Worm (Caenorhabditis elegans) whole organism, late embryonic: ENCODE results near the gene F59E12.15.

Experiments
- C08G9.2 ChIP-seq: sonication (generic microtip); optimal IDR thresholded peaks from 2 replicates; lab custom pipeline; 2016; ENCODE audit warnings: mild to moderate bottlenecking, missing genetic modification characterization, moderate library complexity, missing compliant biosample characterization
- C38D4.7 ChIP-seq: fragments of 200-800 bp; sonication (Bioruptor generic); optimal IDR thresholded peaks from 2 replicates; lab custom pipeline; 2018; ENCODE audit warnings: mild to moderate bottlenecking, missing genetic modification characterization, moderate library complexity, missing compliant biosample characterization
- F13H6.1 ChIP-seq: sonication (generic microtip); optimal IDR thresholded peaks from 2 replicates; lab custom pipeline; 2016; ENCODE audit warnings: missing genetic modification characterization, missing compliant biosample characterization
- K02D7.2 ChIP-seq: sonication (generic microtip); optimal IDR thresholded peaks from 2 replicates; lab custom pipeline; 2017; ENCODE audit warnings: mild to moderate bottlenecking, missing genetic modification characterization, missing compliant biosample characterization
- K09A11.1 ChIP-seq: sonication (generic microtip); optimal IDR thresholded peaks from 2 replicates; lab custom pipeline; 2017; ENCODE audit warnings: antibody characterized with exemption, mild to moderate bottlenecking, missing genetic modification characterization, missing compliant biosample characterization; ENCODE audit not compliant: insufficient read depth
- T23F11.4 ChIP-seq: fragments of 200-800 bp; sonication (Bioruptor generic); optimal IDR thresholded peaks from 2 replicates; lab custom pipeline; 2018; ENCODE audit warnings: mild to moderate bottlenecking, missing genetic modification characterization, missing compliant biosample characterization
- ceh-14 ChIP-seq: sonication (generic microtip); optimal IDR thresholded peaks from 2 replicates; lab custom pipeline; 2016; ENCODE audit warnings: missing genotype, missing genetic modification characterization, missing compliant biosample characterization
- ceh-19 ChIP-seq: fragments of 200-800 bp; sonication (Bioruptor generic); optimal IDR thresholded peaks from 2 replicates; lab custom pipeline; 2018; ENCODE audit warnings: mild to moderate bottlenecking, missing genetic modification characterization, missing compliant biosample characterization
- ceh-2 ChIP-seq: sonication (generic microtip); optimal IDR thresholded peaks from 2 replicates; lab custom pipeline; 2016; ENCODE audit warnings: missing genotype, missing genetic modification characterization, missing compliant biosample characterization
- ceh-31 ChIP-seq: sonication (generic microtip); optimal IDR thresholded peaks from 2 replicates; lab custom pipeline; 2016; ENCODE audit warnings: missing genetic modification characterization, missing compliant biosample characterization
- ceh-48 ChIP-seq: sonication (generic microtip); optimal IDR thresholded peaks from 2 replicates; lab custom pipeline; 2016; ENCODE audit warnings: missing genetic modification characterization, inconsistent platforms, missing compliant biosample characterization
- ceh-9 ChIP-seq: sonication (generic microtip); optimal IDR thresholded peaks from 2 replicates; lab custom pipeline; 2016; ENCODE audit warnings: mild to moderate bottlenecking, missing genetic modification characterization, inconsistent platforms, missing compliant biosample characterization
- che-1 ChIP-seq: sonication (generic microtip); optimal IDR thresholded peaks from 2 replicates; lab custom pipeline; 2016; ENCODE audit warnings: mild to moderate bottlenecking, missing genetic modification characterization, missing compliant biosample characterization
- dmd-4 ChIP-seq: sonication (generic microtip); optimal IDR thresholded peaks from 2 replicates; lab custom pipeline; 2016; ENCODE audit warnings: borderline replicate concordance, missing genetic modification characterization, missing compliant biosample characterization
- ets-4 ChIP-seq: sonication (generic microtip); optimal IDR thresholded peaks from 2 replicates; lab custom pipeline; 2016; ENCODE audit warnings: missing genetic modification characterization, missing compliant biosample characterization
- eyg-1 ChIP-seq: sonication (generic microtip); optimal IDR thresholded peaks from 2 replicates; lab custom pipeline; 2016; ENCODE audit warnings: missing genotype, missing genetic modification characterization, missing compliant biosample characterization
- fax-1 ChIP-seq: sonication (generic microtip); optimal IDR thresholded peaks from 2 replicates; lab custom pipeline; 2016; ENCODE audit warnings: missing genotype, missing genetic modification characterization, missing compliant biosample characterization
- fkh-10 ChIP-seq: fragments of 150-350 bp; optimal IDR thresholded peaks from 2 replicates; lab custom pipeline; 2014; ENCODE audit warnings: missing biosample characterization, missing genetic modification reagents, missing genetic modification characterization
- mec-3 ChIP-seq: sonication (generic microtip); optimal IDR thresholded peaks from 2 replicates; lab custom pipeline; 2016; ENCODE audit warnings: borderline replicate concordance, missing genetic modification characterization, missing compliant biosample characterization
- nfya-1 ChIP-seq: sonication (generic microtip); optimal IDR thresholded peaks from 2 replicates; lab custom pipeline; 2017; ENCODE audit warnings: missing genetic modification characterization, mild to moderate bottlenecking, missing compliant biosample characterization, antibody characterized with exemption, moderate library complexity
- npax-4 ChIP-seq: sonication (generic microtip); optimal IDR thresholded peaks from 2 replicates; lab custom pipeline; 2016; ENCODE audit warnings: missing genetic modification characterization, missing compliant biosample characterization
- odd-2 ChIP-seq: sonication (generic microtip); optimal IDR thresholded peaks from 2 replicates; lab custom pipeline; 2017; ENCODE audit warnings: antibody characterized with exemption, mild to moderate bottlenecking, missing genetic modification characterization, missing compliant biosample characterization
- pag-3 ChIP-seq: sonication (generic microtip); optimal IDR thresholded peaks from 2 replicates; lab custom pipeline; 2016; ENCODE audit warnings: missing compliant biosample characterization, missing genetic modification characterization, borderline replicate concordance
- pat-9 ChIP-seq: fragments of 200-800 bp; sonication (Bioruptor generic); optimal IDR thresholded peaks from 2 replicates; lab custom pipeline; 2018; ENCODE audit warnings: mild to moderate bottlenecking, missing genetic modification characterization, moderate library complexity, missing compliant biosample characterization
- pax-1 ChIP-seq: fragments of 150-350 bp; optimal IDR thresholded peaks from 2 replicates; lab custom pipeline; 2014; ENCODE audit warnings: missing biosample characterization, missing genetic modification characterization
- pha-4 ChIP-seq: fragments of 150-350 bp; optimal IDR thresholded peaks from 2 replicates; lab custom pipeline; 2018; ENCODE audit warnings: missing biosample characterization, missing genetic modification reagents, missing genetic modification characterization
- pqm-1 ChIP-seq: sonication (generic microtip); optimal IDR thresholded peaks from 2 replicates; lab custom pipeline; 2016; ENCODE audit warnings: missing genetic modification characterization, missing compliant biosample characterization
- ref-2 ChIP-seq: sonication (generic microtip); optimal IDR thresholded peaks from 2 replicates; lab custom pipeline; 2016; ENCODE audit warnings: missing genetic modification characterization, missing compliant biosample characterization
- rnt-1 ChIP-seq: sonication (generic microtip); optimal IDR thresholded peaks from 2 replicates; lab custom pipeline; 2016; ENCODE audit warnings: missing genetic modification characterization, missing compliant biosample characterization
- sox-2 ChIP-seq: fragments of 200-800 bp; sonication (Bioruptor generic); IDR thresholded peaks from 2 replicates; pipeline ENCODE4 v1.3.6; 2022; ENCODE audit warnings: missing genetic modification reagents, missing genetic modification characterization, missing compliant biosample characterization
- tbx-2 ChIP-seq: sonication (generic microtip); optimal IDR thresholded peaks from 2 replicates; lab custom pipeline; 2016; ENCODE audit warnings: missing genetic modification characterization, missing compliant biosample characterization
- tbx-7 ChIP-seq: sonication (generic microtip); optimal IDR thresholded peaks from 2 replicates; lab custom pipeline; 2016; ENCODE audit warnings: missing genotype, missing genetic modification characterization, missing compliant biosample characterization
- ttx-3 ChIP-seq: sonication (generic microtip); optimal IDR thresholded peaks from 2 replicates; lab custom pipeline; 2016; ENCODE audit warnings: missing genetic modification reagents, missing genetic modification characterization, missing compliant biosample characterization
- unc-42 ChIP-seq: sonication (generic microtip); optimal IDR thresholded peaks from 2 replicates; lab custom pipeline; 2016; ENCODE audit warnings: missing genotype, missing genetic modification characterization, missing compliant biosample characterization
- zip-5 ChIP-seq: sonication (generic microtip); optimal IDR thresholded peaks from 2 replicates; lab custom pipeline; 2016; ENCODE audit warnings: missing genetic modification characterization, missing compliant biosample characterization
- ztf-16 ChIP-seq: sonication (generic microtip); optimal IDR thresholded peaks from 2 replicates; lab custom pipeline; 2017; ENCODE audit warnings: missing genetic modification characterization, missing compliant biosample characterization

Gene F59E12.15

ce11 chrII:5649236-5650004 is 21.2 kb upstream of the F59E12.15 start, which contains the start of the genes sam-4, F59E12.17 and zyg-1:
Gene sam-4 (minus strand): TSS chrII:5649286.
Gene F59E12.17 (minus strand): TSS chrII:5649470.
Gene zyg-1 (plus strand): TSS chrII:5649748.
- TF ChIP-seq rnt-1 (tag; lab: Kevin White, UChicago) = peak; percentile 72
- TF ChIP-seq ceh-14 (tag; lab: Kevin White, UChicago) = peak; percentile 29
- TF ChIP-seq K02D7.2 (tag; lab: Kevin White, UChicago) = no peak
- TF ChIP-seq nfya-1 (tag; lab: Kevin White, UChicago) = peak; percentile 54
- peak; percentile 20 for TF ChIP-seq zip-5
- no peak for TF ChIP-seq pax-1
- TF ChIP-seq C08G9.2 = peak; percentile 66
- TF ChIP-seq ceh-31 (tag; lab: Kevin White, UChicago) = peak; percentile 90
- no peak for TF ChIP-seq C38D4.7 (GFP tag; lab: Kevin White, UChicago)
- peak; percentile 78 for TF ChIP-seq ceh-2 (tag; lab: Kevin White, UChicago)
- peak; percentile 83 for TF ChIP-seq ets-4 (tag; lab: Kevin White, UChicago)
- peak; percentile 11 for TF ChIP-seq tbx-7
- peak; percentile 70 for TF ChIP-seq tbx-2 (tag; lab: Kevin White, UChicago)
- peak; percentile 28 for TF ChIP-seq ceh-48 (tag; lab: Kevin White, UChicago)
- peak; percentile 38 for TF ChIP-seq ref-2 (tag; lab: Kevin White, UChicago)
- peak; percentile 20 for TF ChIP-seq F13H6.1 (tag; lab: Kevin White, UChicago)
- TF ChIP-seq fax-1 (tag; lab: Kevin White, UChicago) = no peak

- TF ChIP-seq K02D7.2 (tag; lab: Kevin White, UChicago) (no peak), pat-9 (tag; lab: Kevin White, UChicago) (no peak)
- TF ChIP-seq, all 69 proteins: peak for 0
Observed at ce11 chrII:5648272-5648671, 20.1 kb upstream of the F59E12.15 start, which contains the start of gene ddl-1. Gene ddl-1 (minus strand): TSS chrII:5648372.

ce11 chrII:5646942-5647341 is 18.8 kb upstream of the F59E12.15 start, which contains the start of gene F59E12.9:
Gene F59E12.9 (minus strand): TSS chrII:5647042.
- TF ChIP-seq pha-4 (no peak), unc-42 (tag; lab: Kevin White, UChicago) (no peak), eyg-1 (tag; lab: Kevin White, UChicago) (no peak), ttx-3 (no peak), pag-3 (tag; lab: Kevin White, UChicago) (no peak), C08G9.2 (no peak), sox-2 (GFP tag; lab: Robert Waterston, UW) (no peak), ceh-19 (no peak), fkh-10 (no peak), pqm-1 (tag; lab: Kevin White, UChicago) (no peak), K09A11.1 (tag; lab: Kevin White, UChicago) (no peak), ets-4 (tag; lab: Kevin White, UChicago) (no peak), T23F11.4 (GFP tag; lab: Kevin White, UChicago) (no peak), dmd-4 (tag; lab: Kevin White, UChicago) (no peak), ztf-16 (tag; lab: Kevin White, UChicago) (no peak)
- TF ChIP-seq, all 69 proteins: peak for 0

ce11 chrII:5642110-5642509 is 13.9 kb upstream of the F59E12.15 start:
- TF ChIP-seq npax-4 (tag; lab: Kevin White, UChicago) (no peak), ztf-16 (tag; lab: Kevin White, UChicago) (no peak), che-1 (tag; lab: Kevin White, UChicago) (no peak), pat-9 (tag; lab: Kevin White, UChicago) (no peak), mec-3 (tag; lab: Kevin White, UChicago) (no peak), ceh-9 (tag; lab: Kevin White, UChicago) (no peak), pha-4 (no peak), tbx-2 (tag; lab: Kevin White, UChicago) (no peak), odd-2 (no peak), C38D4.7 (GFP tag; lab: Kevin White, UChicago) (no peak)
